Worm (Caenorhabditis elegans) whole organism, dauer: ENCODE measurements around the gene C47G2.3.

Experiments
- unc-62 ChIP-seq: sonication (generic microtip); optimal IDR thresholded peaks from 2 replicates; lab custom pipeline; 2017; ENCODE audit warnings: missing biosample characterization, missing genetic modification reagents, missing genetic modification characterization

The C47G2.3 gene

DNA sequence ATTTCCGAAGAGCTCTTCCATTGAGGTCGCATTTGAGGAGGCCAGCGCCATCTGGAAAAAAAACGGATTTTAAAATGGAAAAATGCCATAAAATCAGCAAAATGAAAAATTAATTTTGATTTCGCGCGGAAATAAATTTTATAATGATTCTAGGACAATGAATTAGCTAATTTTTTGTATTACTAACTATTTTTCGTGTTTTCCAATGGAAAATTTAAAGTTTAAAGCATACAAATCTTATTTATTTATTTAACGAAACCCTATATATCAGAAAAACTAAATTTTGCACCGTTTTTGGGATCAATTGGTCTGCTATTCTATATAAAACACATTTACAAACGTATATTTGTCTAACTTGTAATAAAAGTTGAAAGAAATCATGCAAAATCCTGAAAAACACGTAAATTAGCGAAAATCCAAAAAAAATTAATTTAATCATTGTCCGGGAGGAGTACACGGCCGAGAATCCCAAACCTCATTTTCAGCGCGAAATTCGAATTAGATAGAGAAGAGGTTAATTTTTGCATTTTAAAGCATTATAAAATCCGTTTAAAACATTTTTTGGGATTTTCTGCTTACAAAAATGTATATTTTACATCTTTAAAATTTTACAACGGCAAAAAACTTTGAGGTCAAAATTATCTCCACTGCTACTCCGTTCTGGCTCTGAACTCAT is at the start of gene C47G2.3:
Gene C47G2.3, minus strand, starts transcription at position 51 of the 676 bp plus-strand sequence.
- no peak for TF ChIP-seq unc-62

DNA sequence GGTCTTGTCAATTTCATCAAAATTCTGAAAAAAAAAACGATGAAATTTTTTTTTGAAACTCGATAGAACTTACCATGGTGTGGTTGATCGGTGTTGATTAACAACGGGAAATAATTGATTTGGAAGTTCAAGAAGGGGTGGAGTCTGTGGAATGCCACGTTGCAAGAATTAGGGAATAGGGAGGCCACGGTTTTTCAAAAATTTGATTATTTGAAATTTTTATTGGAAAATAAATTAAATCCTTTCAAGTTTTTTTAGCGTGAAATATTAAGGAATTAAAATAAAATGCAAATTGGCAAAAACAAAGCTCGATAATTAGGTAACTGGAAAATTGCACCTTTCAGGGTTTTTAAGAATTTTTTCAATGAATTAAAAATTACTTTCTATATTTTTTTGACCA is 49.5 kb upstream of the C47G2.3 start, which contains the start of gene rmd-3:
Gene rmd-3, minus strand, starts transcription at position 101 of the 400 bp plus-strand sequence.
- no peak for TF ChIP-seq unc-62

DNA sequence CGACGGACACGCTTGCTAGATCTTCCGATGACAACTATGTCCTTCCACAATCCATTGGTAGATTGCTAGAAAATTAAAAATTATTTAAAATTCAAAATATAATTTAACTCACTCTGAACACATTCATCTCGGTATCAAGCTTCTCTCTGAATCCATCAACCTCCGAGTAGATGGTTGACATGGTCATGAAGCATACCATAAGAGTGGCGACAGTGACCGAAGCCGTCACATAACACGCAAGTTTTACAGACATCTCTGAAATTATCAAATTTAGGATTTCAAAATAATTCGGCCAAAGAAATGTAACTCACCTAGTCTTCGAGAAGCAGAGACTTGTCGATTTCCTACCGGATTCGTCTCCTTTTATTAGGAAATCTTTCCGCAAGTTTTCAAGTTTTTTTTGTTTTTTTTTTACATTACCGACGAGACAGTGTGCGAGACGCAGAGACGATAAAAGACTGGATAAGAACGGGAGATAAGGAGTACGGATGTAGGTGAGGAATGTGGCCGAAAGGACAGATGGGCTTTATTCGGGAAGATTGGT is 47.6 kb upstream of the C47G2.3 start, which contains the start of gene sqt-1:
Gene sqt-1, minus strand, starts transcription at position 341 of the 544 bp plus-strand sequence.
- no peak for TF ChIP-seq unc-62

DNA sequence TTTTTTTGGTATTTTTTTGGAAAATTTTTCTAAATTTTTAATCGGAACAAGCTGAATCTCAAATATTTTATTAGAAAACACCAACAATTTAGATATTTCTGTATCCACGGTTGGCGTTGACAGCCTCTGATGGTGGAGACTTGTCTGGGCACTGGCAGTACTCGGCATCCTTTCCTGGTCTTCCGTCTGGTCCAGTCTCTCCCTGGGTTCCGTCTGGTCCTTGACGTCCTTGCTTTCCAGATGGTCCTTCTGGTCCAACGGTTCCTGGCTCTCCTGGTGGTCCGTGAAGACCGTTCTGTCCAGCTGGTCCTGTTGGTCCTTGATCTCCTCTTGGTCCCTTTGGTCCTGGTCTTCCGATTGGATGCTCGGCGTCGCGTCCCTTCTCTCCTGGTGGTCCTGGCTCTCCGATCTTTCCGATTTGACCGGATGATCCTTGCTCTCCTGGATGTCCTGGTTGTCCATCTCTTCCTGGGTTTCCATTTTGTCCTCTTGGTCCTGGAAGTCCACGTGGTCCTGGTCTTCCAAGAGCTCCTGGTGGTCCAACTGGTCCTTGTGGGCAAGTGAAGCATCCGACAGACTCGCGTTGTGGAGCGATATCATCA is 46.8 kb upstream of the C47G2.3 start:
- no peak for TF ChIP-seq unc-62

DNA sequence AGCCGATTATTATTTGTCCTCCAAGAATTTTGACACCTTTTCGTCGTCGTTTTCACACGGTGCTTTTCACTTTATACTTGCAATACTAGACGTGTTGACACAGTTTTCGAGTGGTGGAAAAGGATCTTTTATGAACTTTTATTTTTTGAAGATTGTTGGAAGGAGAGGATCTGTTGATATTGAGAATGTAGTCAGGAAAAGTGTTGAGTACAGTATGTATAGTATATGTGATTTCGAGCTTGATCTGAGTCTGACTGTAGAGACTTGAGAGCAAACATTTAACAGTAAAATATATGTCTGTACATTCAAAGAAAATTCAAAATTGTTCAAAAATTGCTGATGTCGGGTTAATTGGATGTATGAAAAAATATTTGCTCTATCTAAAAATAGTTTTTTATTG is 46.2 kb upstream of the C47G2.3 start:
- TF ChIP-seq unc-62: no peak

DNA sequence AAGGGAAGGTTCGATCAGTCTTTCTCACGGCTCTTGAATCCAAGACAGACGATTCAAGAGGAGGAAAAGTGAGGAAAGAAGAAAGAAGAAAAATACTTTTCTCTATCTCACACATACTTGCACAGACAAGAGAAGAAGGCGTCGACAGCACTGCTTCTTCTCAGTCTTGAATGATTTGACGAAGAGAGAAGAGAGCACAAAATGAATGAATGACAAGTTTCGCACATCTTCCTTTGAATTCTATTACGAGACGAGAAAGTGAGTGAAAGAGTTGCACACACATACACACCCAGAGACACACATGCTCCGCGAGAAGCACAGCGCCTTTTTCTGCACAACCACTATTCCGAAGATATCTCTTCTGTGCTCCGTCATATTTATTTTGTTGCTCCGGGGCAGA is 45.7 kb upstream of the C47G2.3 start:
- no peak for TF ChIP-seq unc-62

DNA sequence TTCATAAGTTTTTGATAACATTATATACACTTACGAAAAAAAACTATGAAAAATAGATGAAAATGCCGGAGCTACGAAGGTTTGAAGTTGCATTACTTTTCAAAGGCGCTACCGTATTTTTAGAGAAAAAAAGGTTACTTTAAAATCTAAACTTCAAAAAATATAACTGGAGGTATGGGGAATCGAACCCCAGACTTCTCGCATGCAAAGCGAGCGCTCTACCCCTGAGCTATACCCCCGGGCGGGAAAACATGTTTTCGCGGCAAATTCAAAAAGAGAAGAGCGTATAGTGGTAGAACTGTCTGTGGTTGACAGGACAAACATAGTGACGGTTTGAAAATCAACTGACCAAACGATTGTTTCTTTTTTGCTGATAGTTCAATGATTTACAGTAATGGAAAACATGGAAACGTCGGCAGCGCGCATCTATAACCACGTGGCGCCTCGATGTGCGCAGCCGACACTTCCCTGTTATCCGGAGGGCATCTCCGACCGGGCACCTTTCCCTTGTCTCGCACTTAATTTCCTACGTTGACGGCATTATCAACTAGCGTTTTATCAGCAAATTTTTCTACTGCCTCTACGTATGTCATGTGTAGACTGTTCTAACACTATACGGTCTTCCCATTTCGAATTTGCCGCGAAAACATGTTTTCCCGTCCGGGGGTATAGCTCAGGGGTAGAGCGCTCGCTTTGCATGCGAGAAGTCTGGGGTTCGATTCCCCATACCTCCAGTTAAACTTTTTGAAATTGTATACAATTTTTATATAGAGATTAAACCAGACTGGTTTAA is 44.1 kb upstream of the C47G2.3 start:
- no peak for TF ChIP-seq unc-62

DNA sequence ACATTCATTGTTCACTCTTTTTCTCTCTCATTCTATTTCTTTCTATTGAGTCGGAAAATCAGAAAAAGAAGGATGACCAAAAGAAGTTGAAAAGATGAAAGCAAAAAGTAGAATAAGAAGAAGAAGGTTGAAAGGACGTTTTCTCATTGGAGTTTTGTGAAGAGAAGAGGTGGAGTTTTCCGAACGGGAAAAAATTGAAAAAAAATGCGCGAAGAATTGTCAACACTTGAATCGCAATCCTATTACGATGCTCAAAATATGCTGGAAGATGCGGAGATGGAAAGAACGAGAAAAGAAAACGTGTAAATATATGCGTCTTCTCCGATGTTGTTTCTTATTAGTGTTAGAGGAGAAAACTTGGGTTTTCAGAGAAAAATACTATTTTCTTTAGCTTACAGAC is 43.4 kb upstream of the C47G2.3 start:
- no peak for TF ChIP-seq unc-62

DNA sequence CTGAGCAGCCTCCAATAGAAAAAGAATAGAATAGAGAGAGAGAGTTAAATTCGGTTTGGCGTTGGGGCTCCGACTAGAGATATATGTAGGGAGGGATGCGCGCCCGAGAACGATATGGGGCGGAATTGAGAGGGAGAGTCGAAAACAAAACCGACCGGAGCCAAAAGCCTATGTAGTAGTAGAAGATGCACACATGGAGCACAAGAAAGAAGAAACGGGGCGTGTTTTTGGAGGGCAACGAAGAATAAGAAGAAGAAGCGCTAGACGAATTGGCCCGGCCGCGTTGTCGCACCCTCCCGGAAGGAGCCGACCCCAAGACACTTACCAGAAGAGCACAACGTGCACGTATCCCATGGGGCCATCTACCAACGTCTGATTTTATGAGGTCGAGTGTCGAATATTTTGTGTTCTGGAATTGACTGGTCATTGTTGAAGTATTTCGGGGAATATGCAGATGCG is 39.1 kb upstream of the C47G2.3 start, which contains the start of gene tag-180:
Gene tag-180, minus strand, starts transcription at position 409 of the 459 bp plus-strand sequence.
- no peak for TF ChIP-seq unc-62

DNA sequence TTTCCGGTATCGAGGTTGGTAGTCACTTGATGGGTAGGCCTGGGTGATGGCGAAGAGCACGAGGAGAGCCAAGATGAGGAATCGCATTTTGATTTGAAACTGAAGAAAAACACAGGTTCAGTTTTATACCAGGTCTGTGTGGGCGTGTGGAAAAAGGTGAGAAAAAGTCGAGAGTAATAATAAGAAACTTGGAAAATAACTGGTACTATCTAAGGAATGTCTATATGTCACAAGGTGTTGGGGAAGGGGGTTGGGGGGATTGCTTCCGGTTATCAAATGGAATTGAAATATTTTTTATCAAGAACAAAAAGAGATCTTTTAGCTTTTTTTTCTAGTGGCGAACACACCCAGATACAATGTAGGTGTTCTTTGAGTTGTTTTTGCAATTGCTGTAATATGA is 29.6 kb upstream of the C47G2.3 start, which contains the start of gene nlp-51:
Gene nlp-51, minus strand, starts transcription at position 101 of the 400 bp plus-strand sequence.
- TF ChIP-seq unc-62: no peak

DNA sequence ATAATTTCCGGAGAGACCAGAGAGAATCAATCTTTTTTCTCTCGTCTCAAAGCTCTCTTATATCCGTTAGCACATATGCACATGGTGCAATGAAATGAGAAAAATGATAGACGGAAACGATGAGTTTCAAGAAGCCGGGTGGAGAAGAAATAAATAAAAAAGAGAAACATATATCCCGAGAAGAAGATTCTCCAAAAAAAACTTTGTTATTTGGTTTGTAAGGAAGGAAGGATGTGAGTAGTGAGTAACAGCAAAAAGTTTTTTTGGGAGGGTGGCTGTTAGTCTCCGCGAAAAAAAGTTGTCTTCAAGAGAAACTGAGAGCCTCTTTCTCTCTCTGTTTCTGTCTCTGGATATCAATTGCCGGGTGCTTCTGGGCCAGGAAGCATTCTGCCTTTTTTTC is 26.7 kb upstream of the C47G2.3 start:
- no peak for TF ChIP-seq unc-62

DNA sequence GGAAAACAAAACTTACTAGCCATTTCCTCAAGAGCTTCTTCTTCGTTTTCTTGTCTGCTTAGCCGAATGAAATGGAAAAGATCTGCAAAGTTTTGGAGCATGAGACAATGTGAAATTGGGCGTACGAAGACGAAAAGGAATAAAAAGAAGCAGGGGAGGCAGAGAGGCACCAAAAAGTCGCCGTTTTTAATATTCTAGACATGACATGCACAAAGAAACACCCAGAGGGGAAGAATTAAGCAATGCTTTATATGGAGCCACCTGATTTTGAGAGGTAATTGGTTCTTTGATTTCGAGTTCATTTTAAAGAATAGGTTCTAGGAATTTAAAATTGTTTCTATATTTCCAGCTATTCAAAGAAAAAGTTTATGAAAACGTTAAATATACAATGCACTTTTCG is 24.2 kb upstream of the C47G2.3 start, which contains the start of gene T24F1.4:
Gene T24F1.4, minus strand, starts transcription at position 101 of the 400 bp plus-strand sequence.
- no peak for TF ChIP-seq unc-62

DNA sequence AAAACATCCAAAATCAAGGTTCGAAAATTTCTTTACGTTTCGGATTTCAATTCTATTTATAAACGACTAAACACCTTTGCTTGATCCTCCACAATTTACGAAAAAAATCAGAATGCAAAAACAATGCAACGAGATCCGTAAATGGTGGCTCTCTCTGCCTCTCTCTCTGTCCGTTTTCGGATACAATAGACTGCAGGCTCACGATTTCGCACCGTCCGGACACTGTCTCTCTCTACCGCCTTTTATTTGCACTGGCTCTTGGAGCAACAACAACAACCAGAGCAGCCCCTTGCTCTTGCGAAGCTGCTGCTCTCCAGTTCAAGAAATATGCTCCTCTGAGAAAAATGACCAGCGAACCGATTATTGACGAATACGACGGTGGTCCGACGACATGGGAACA is 22.3 kb upstream of the C47G2.3 start, which contains the start of gene T24F1.7:
Gene T24F1.7, plus strand, starts transcription at position 301 of the 400 bp plus-strand sequence.
- no peak for TF ChIP-seq unc-62

DNA sequence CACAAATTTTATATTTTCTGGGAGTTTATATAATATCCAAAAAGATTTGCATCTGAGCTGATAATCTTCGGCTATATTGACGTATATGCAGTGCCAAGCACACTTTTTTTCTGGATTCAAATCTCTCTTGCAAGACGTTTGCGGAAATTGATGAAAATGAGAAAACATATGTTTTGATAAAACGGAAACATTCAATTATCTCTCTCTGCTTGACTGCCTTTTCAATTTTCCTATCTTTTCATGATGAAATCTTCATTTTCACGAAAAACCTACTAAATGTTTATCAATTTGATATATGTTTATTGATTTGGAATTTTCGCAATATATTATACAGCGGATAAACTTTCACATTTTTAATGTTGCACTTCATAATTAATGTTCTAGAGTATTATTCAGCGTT is 18.0 kb upstream of the C47G2.3 start:
- TF ChIP-seq unc-62: no peak

DNA sequence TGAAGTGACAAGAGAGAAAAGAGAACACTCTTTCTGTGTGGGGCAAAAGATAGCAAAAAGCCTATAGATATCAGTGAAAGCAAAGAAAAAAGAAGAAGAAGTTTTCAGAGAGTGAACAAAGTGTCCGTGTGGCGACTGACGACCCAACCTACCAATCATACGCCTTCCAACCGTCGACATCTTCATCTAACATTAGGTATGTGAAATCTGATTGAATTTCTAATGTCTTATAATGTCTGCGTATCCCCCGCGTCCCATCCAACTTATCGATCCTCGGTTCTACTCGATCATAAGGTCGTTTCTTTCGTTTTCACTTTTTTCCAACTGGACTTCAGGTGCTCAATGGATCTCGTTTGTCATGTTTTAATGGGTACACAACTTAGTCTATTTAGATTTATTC is 17.4 kb upstream of the C47G2.3 start:
- no peak for TF ChIP-seq unc-62

DNA sequence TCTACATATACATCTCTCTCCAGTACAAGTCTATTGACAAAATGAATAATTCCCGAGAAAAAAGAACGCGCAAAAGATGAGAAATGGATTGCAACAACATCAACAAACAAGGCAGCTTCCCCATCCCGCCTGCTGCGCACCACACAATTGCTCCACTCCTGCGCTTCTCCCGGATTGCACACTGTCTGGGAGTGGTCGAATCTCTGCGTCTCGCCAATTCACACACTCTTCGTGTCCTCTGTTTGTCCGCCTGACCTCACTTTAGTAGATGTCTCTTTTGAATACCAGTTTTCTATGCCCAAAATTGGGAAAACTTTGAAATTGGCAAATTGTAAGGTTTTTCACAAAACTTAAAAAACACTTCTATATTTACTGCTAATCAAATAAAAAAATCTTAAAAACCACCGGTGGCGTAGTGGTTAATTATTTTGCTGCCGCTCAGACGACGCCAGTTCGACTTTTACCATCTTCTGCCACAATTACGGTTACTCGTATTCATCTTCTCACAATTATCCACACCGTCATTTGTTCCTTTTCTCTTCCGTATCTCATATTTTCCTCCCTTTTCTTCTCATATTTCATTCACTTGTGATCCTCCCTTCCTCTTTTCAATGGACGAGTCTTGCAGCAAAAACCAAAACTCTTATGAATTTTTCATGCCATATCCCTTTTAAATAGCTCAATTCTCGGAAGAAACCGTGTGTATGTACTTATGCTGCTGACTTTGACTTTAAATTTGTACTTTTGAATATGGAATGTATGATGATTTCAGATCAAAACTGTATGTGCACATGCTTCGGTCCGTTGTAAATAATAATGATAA is 15.9 kb upstream of the C47G2.3 start, which contains the start of gene rsf-1:
Gene rsf-1, plus strand, starts transcription at position 773 of the 823 bp plus-strand sequence.
- TF ChIP-seq unc-62: no peak
